Fruit fly (Drosophila melanogaster) whole organism, adult: Measurements from ENCODE around the gene CG16758.
A peak's percentile ranks its signal among the peaks of the same experiment; 100 is the strongest.

ENCODE experiments used
- CG11617 ChIP-seq: fragments of 200-800 bp; sonication (Bioruptor generic); optimal IDR thresholded peaks from 2 replicates; lab custom pipeline; 2017; ENCODE audit warnings: mild to moderate bottlenecking, missing biosample characterization, missing genetic modification reagents, missing genetic modification characterization
- CG12768 ChIP-seq: fragments of 200-800 bp; sonication (Bioruptor generic); optimal IDR thresholded peaks from 2 replicates; lab custom pipeline; 2017; ENCODE audit warnings: missing biosample characterization, missing genetic modification characterization, mild to moderate bottlenecking, moderate library complexity, missing genetic modification reagents
- CG14711 ChIP-seq: fragments of 200-800 bp; sonication (Bioruptor generic); optimal IDR thresholded peaks from 2 replicates; lab custom pipeline; 2018; ENCODE audit warnings: missing biosample characterization, mild to moderate bottlenecking, missing genetic modification characterization, moderate library complexity
- CG1620 ChIP-seq: fragments of 200-800 bp; sonication (Bioruptor generic); optimal IDR thresholded peaks from 2 replicates; lab custom pipeline; 2016; ENCODE audit warnings: missing biosample characterization, missing genetic modification characterization
- CG33017 ChIP-seq: fragments of 200-800 bp; sonication (Bioruptor generic); optimal IDR thresholded peaks from 2 replicates; lab custom pipeline; 2018; ENCODE audit warnings: missing biosample characterization, mild to moderate bottlenecking, missing genetic modification characterization, moderate library complexity
- CG5204 ChIP-seq: fragments of 200-800 bp; sonication (Bioruptor generic); optimal IDR thresholded peaks from 2 replicates; lab custom pipeline; 2016; ENCODE audit warnings: missing biosample characterization, missing genetic modification characterization
- CG7045 ChIP-seq: fragments of 200-800 bp; sonication (Bioruptor generic); optimal IDR thresholded peaks from 2 replicates; lab custom pipeline; 2017; ENCODE audit warnings: missing biosample characterization, mild to moderate bottlenecking, missing genetic modification characterization
- CG7101 ChIP-seq: fragments of 200-800 bp; sonication (Bioruptor generic); optimal IDR thresholded peaks from 2 replicates; lab custom pipeline; 2018; ENCODE audit warnings: missing biosample characterization, mild to moderate bottlenecking, missing genetic modification characterization, moderate library complexity
- Clk ChIP-seq: fragments of 200-800 bp; sonication (Bioruptor generic); optimal IDR thresholded peaks from 2 replicates; lab custom pipeline; 2017; ENCODE audit warnings: missing biosample characterization, missing genetic modification characterization
- Crg-1 ChIP-seq: fragments of 200-800 bp; sonication (Bioruptor generic); optimal IDR thresholded peaks from 2 replicates; lab custom pipeline; 2016; ENCODE audit warnings: missing biosample characterization, missing genetic modification characterization
- Hr96 ChIP-seq: fragments of 200-800 bp; sonication (Bioruptor generic); optimal IDR thresholded peaks from 2 replicates; lab custom pipeline; 2016; ENCODE audit warnings: missing biosample characterization, missing genetic modification characterization
- Mnt ChIP-seq: fragments of 200-800 bp; sonication (Bioruptor generic); optimal IDR thresholded peaks from 2 replicates; lab custom pipeline; 2016; ENCODE audit warnings: missing biosample characterization, mild to moderate bottlenecking, missing genetic modification characterization
- bab1 ChIP-seq: fragments of 200-800 bp; sonication (Bioruptor generic); optimal IDR thresholded peaks from 3 replicates; lab custom pipeline; 2019; ENCODE audit warnings: missing biosample characterization, mild to moderate bottlenecking, missing genetic modification characterization, moderate library complexity
- cic ChIP-seq: fragments of 200-800 bp; sonication (Bioruptor generic); optimal IDR thresholded peaks from 2 replicates; lab custom pipeline; 2017; ENCODE audit warnings: missing biosample characterization, mild to moderate bottlenecking, missing genetic modification characterization, moderate library complexity
- cnc ChIP-seq, 2 experiments: fragments of >200 bp; optimal IDR thresholded peaks; 2 replicates each; lab custom pipeline; 2017
- kay ChIP-seq: fragments of 200-800 bp; sonication (Bioruptor generic); peaks from one replicate; lab custom pipeline; 2016; ENCODE audit warnings: missing biosample characterization, missing genetic modification characterization, borderline replicate concordance
- ovo ChIP-seq: fragments of 200-800 bp; sonication (Bioruptor generic); optimal IDR thresholded peaks from 2 replicates; lab custom pipeline; 2016; ENCODE audit warnings: missing biosample characterization, missing genetic modification characterization
- pad ChIP-seq: fragments of 200-800 bp; sonication (Bioruptor generic); optimal IDR thresholded peaks from 3 replicates; lab custom pipeline; 2017; ENCODE audit warnings: missing biosample characterization, missing genetic modification characterization, mild to moderate bottlenecking, moderate library complexity, missing genetic modification reagents
- tj ChIP-seq: fragments of 200-800 bp; sonication (Bioruptor generic); optimal IDR thresholded peaks from 3 replicates; lab custom pipeline; 2017; ENCODE audit warnings: missing biosample characterization, mild to moderate bottlenecking, missing genetic modification characterization, moderate library complexity
- toe ChIP-seq: fragments of 200-800 bp; sonication (Bioruptor generic); optimal IDR thresholded peaks from 2 replicates; lab custom pipeline; 2016; ENCODE audit warnings: missing biosample characterization, missing genetic modification characterization

The CG16758 gene

DNA sequence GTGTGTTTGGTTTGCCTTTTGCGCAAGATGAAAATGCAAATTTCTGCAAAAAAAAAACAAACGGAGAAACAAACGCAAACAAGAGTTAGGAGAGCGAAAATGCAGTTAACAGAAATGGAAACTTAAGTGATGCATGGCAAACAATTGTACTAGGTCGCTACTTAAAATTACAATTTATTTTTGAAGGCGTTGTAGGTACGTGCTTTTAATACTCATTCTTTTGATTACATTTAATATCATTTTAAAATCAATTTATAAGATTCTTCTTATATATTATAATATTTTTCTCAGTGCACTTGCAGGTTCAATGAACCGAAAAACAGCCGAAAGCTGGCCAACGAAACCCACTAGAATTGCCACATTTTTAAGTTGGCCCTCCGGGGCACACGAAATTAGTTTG lies 38.0 kb upstream of the CG16758 start:
- no peak for TF ChIP-seq Clk (GFP tag; lab: Kevin White, UChicago)
- TF ChIP-seq CG11617: no peak
- TF ChIP-seq CG33017 (tag; lab: Kevin White, UChicago): no peak
- no peak for TF ChIP-seq CG5204 (GFP tag; lab: Kevin White, UChicago)
- no peak for TF ChIP-seq cnc (optimal IDR thresholded peaks at IDR 0.05; lab: Kevin White, UChicago)
- no peak for TF ChIP-seq CG7045
- TF ChIP-seq Mnt: no peak
- no peak for TF ChIP-seq cic (GFP tag; lab: Kevin White, UChicago)
- no peak for TF ChIP-seq CG7101 (tag; lab: Kevin White, UChicago)
- no peak for TF ChIP-seq Hr96
- TF ChIP-seq Crg-1 (GFP tag; lab: Kevin White, UChicago): no peak
- no peak for TF ChIP-seq toe (GFP tag; lab: Kevin White, UChicago)
- TF ChIP-seq bab1 (GFP tag; lab: Kevin White, UChicago): no peak
- no peak for TF ChIP-seq ovo
- TF ChIP-seq pad (GFP tag; lab: Kevin White, UChicago): no peak

DNA sequence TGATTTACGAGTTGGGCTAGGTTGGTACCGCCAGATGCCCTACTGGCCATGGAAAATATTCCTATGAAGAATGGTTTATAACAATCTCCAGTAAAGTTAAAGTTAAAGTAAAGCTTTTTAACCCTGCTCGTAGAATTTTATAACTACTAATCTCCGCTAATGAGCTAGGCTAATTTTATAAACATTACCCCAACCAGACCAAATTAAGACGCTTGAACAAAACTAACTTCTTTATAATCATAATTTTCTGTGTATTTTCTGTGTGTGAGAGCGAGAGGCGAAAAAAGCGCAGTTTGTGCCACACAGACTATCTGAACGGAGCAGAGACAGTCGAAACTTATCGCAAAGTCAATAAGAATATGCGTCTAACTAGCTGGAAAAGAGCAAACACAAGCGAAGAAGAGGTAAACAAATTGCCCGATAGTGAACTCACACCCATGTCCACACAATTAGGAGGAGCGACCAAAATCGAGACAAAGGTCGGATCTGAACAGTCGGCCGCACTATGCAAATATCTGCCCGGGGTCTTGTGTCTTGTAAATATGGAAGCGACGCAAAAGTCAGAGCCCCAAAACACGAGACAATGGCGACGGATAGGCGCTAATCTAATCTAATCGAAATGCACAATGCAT lies 33.7 kb upstream of the CG16758 start:
- peak; percentile 76 for TF ChIP-seq CG11617
- TF ChIP-seq CG5204 (GFP tag; lab: Kevin White, UChicago): peak; percentile 63
- TF ChIP-seq CG7101 (tag; lab: Kevin White, UChicago): peak; percentile 71
- TF ChIP-seq Hr96: peak; percentile 50
- no peak for TF ChIP-seq bab1 (GFP tag; lab: Kevin White, UChicago)
- peak; percentile 42 for TF ChIP-seq CG14711
- TF ChIP-seq CG12768 (GFP tag; lab: Kevin White, UChicago): peak; percentile 85
- TF ChIP-seq cic (GFP tag; lab: Kevin White, UChicago): peak; percentile 91
- TF ChIP-seq toe (GFP tag; lab: Kevin White, UChicago): peak; percentile 43
- TF ChIP-seq ovo: peak; percentile 62
- TF ChIP-seq Crg-1 (GFP tag; lab: Kevin White, UChicago): peak; percentile 82
- peak; percentile 52 for TF ChIP-seq CG1620 (GFP tag; lab: Kevin White, UChicago)
- TF ChIP-seq CG7045: peak; percentile 60
- TF ChIP-seq tj (GFP tag; lab: Kevin White, UChicago): peak; percentile 4
- peak; percentile 75 for TF ChIP-seq CG33017 (tag; lab: Kevin White, UChicago)
- TF ChIP-seq cnc (optimal IDR thresholded peaks at IDR 0.05; lab: Kevin White, UChicago): no peak
- peak; percentile 48 for TF ChIP-seq pad (GFP tag; lab: Kevin White, UChicago)
- no peak for TF ChIP-seq Clk (GFP tag; lab: Kevin White, UChicago)
- TF ChIP-seq kay: peak; percentile 67
- TF ChIP-seq Mnt: peak; percentile 60

DNA sequence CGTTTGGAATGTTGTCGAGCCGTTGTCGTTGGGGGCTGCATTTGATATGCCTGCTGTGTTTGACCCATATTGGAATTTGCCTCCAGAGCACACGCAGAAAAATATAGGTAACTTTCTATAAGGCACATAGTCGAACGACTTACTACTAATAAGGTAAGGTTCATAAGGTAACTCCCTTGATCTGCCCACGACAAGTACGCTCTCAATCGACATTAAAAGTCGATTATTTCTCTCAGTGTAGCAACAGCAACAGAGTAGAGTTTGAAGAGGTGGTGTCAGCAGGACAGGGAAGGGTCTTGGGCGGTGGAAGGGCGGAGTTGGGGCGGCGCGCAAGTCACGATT lies 30.3 kb upstream of the CG16758 start:
- TF ChIP-seq Clk (GFP tag; lab: Kevin White, UChicago) (no peak), toe (GFP tag; lab: Kevin White, UChicago) (no peak), Crg-1 (GFP tag; lab: Kevin White, UChicago) (no peak), CG33017 (tag; lab: Kevin White, UChicago) (no peak), pad (GFP tag; lab: Kevin White, UChicago) (no peak), CG12768 (GFP tag; lab: Kevin White, UChicago) (no peak)

DNA sequence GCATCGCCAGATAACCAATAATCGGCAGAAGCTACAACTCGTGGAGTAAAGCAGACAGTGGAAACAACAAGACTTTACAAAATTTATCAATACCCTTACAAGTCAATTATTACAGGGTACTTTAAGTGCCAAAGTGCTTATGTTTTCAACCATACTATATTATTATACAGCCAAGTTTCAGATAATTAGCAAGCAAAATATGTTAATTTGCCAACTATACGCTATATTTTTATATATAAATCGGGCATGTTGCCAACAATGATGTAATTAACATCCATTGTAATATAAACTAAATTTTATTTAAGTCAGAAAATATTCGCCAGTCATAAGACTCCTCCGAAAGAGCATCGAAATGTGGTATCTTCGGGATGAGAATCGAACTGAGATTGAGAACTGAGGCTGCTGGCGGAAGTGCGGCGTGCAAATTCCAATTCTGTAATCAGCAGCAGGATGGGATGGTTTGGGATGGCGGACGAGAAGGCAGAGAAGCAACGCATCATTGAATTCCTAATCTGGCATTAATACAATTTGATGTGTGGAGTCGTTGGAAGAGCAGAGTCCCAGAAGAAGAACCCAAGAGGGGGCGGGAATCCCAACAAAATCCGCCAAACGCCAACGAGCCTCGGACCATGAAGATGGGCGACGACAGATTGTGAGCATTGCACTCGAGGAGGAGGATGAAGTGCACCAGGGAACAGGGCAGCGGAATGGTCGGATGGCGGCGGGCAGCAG lies 29.8 kb upstream of the CG16758 start:
- TF ChIP-seq CG7045 (no peak), ovo (no peak), CG5204 (GFP tag; lab: Kevin White, UChicago) (no peak), CG11617 (no peak), kay (no peak), CG14711 (no peak), cic (GFP tag; lab: Kevin White, UChicago) (no peak), toe (GFP tag; lab: Kevin White, UChicago) (no peak), tj (GFP tag; lab: Kevin White, UChicago) (no peak), Mnt (no peak), Crg-1 (GFP tag; lab: Kevin White, UChicago) (no peak), CG7101 (tag; lab: Kevin White, UChicago) (no peak), CG1620 (GFP tag; lab: Kevin White, UChicago) (no peak)

DNA sequence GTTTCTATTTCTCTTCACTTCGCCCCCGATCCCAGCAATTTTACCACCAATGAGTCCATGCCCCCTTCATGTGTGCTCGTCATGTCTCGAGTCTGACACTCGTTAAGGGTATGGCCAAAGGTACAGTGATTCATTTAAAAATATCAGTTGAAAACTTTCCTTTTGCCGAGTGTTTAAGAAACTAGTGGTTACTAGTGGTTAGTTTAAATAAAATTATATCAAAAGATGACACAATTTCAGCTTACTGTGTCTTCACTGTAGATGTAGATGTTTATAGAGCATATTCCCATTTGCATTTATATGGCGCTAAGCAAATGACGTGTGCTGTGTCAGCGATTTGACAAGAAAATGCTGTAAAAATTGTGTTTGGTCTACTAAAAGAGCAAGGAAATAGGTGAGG lies 29.0 kb upstream of the CG16758 start:
- no peak for TF ChIP-seq CG7045

DNA sequence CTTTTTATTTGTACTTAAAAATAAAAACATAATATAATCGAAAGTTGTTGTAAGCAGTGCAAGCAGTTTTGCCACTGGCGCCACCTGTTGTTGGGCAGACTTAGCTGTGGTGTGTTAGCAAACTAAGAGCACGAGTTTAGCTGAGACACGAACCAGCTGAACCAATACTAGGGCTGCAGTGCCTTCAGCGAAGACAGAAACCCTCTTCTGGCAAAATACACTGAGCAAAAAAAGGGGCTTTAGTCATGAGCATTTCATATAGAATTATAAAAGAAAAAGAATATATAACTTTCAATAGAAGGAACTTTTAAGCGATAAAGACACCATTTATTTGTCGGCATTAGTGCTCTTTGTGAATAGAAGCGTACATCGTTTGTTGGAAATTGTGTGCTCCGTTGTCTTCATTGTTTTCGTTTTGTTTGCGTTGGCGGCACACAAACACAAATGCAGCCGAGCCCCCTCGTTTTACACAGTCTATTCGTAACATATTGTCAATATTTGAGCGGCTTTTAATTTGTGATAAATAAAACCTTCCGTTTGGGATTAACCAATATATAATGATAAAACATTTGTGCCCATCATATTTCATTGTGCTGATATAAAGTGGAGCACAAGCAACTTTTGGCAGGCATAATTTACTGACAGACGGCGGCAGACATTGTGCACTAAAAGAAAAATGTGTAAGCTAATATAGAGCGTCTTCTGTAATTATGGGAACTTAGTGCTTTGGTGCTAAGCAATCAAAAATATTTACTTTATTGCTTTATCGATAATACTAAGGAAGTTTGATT lies 28.2 kb upstream of the CG16758 start:
- TF ChIP-seq Crg-1 (GFP tag; lab: Kevin White, UChicago): peak; percentile 41
- peak; percentile 47 for TF ChIP-seq CG14711
- peak; percentile 58 for TF ChIP-seq CG7045
- peak; percentile 7 for TF ChIP-seq CG7101 (tag; lab: Kevin White, UChicago)
- TF ChIP-seq CG1620 (GFP tag; lab: Kevin White, UChicago): peak; percentile 46
- peak; percentile 13 for TF ChIP-seq Hr96
- peak; percentile 21 for TF ChIP-seq Clk (GFP tag; lab: Kevin White, UChicago)
- TF ChIP-seq CG11617: peak; percentile 63
- TF ChIP-seq cic (GFP tag; lab: Kevin White, UChicago): peak; percentile 33
- TF ChIP-seq CG33017 (tag; lab: Kevin White, UChicago): peak; percentile 46
- TF ChIP-seq bab1 (GFP tag; lab: Kevin White, UChicago): peak; percentile 60
- TF ChIP-seq kay: no peak
- TF ChIP-seq CG5204 (GFP tag; lab: Kevin White, UChicago): peak; percentile 58
- peak; percentile 23 for TF ChIP-seq pad (GFP tag; lab: Kevin White, UChicago)
- TF ChIP-seq toe (GFP tag; lab: Kevin White, UChicago): peak; percentile 62
- TF ChIP-seq CG12768 (GFP tag; lab: Kevin White, UChicago): peak; percentile 22
- no peak for TF ChIP-seq ovo
- no peak for TF ChIP-seq cnc (optimal IDR thresholded peaks at IDR 0.05; lab: Kevin White, UChicago)
- peak; percentile 24 for TF ChIP-seq tj (GFP tag; lab: Kevin White, UChicago)
- TF ChIP-seq Mnt: peak; percentile 45
